2 worm cellular contexts compared by ENCODE assay signal in genomic region chrX:1322997-1323396, ce11.
A peak's percentile ranks its signal among the peaks of the same experiment; 100 is the strongest.
TF ChIP-seq lines count a peak whose summit lies in the region.

No protein-coding gene starts in this region.

TF ChIP-seq in whole organism, L1 larva, 84 proteins besides CTCF, POLR2A, EP300 and RAD21 (continued from another document):
- TF ChIP-seq rnt-1 (tag; optimal IDR thresholded peaks at IDR 0.05; lab: Kevin White, UChicago) = peak; percentile 27
- peak; percentile 34 for TF ChIP-seq egl-13 (tag; optimal IDR thresholded peaks at IDR 0.05; lab: Kevin White, UChicago)
- TF ChIP-seq mab-9 (GFP tag; IDR thresholded peaks at IDR 0.05; lab: Robert Waterston, UW) = peak; percentile 67
- peak; percentile 59 for TF ChIP-seq snpc-4 (tag; optimal IDR thresholded peaks at IDR 0.05; lab: Kevin White, UChicago)
- TF ChIP-seq unc-30 (tag; optimal IDR thresholded peaks at IDR 0.05; lab: Kevin White, UChicago) = no peak
- peak; percentile 93 for TF ChIP-seq snu-23 (GFP tag; optimal IDR thresholded peaks at IDR 0.05; lab: Kevin White, UChicago)
- no peak for TF ChIP-seq nhr-84 (tag; optimal IDR thresholded peaks at IDR 0.05; lab: Kevin White, UChicago)
- TF ChIP-seq pax-3 (tag; optimal IDR thresholded peaks at IDR 0.05; lab: Kevin White, UChicago) = peak; percentile 47
- TF ChIP-seq elt-2 (tag; optimal IDR thresholded peaks at IDR 0.05; lab: Kevin White, UChicago) = no peak
- TF ChIP-seq mdl-1 (tag; optimal IDR thresholded peaks at IDR 0.05; lab: Kevin White, UChicago) = peak; percentile 33 to 85
- peak; percentile 36 for TF ChIP-seq lin-39 (tag; optimal IDR thresholded peaks at IDR 0.05; lab: Kevin White, UChicago)
- TF ChIP-seq efl-1 (optimal IDR thresholded peaks at IDR 0.05; lab: Kevin White, UChicago) = peak; percentile 58 to 73
- peak in 1 of 2 experiments; percentile 86 for TF ChIP-seq efl-1 (GFP tag; optimal IDR thresholded peaks at IDR 0.05 in 1 of 2; lab: Kevin White, UChicago)
- TF ChIP-seq nhr-237 (tag; optimal IDR thresholded peaks at IDR 0.05; lab: Kevin White, UChicago) = peak; percentile 71
- TF ChIP-seq ceh-82 (tag; optimal IDR thresholded peaks at IDR 0.05; lab: Kevin White, UChicago) = peak; percentile 67 to 91 (median 76)
- TF ChIP-seq lin-35 (GFP tag; optimal IDR thresholded peaks at IDR 0.05; lab: Kevin White, UChicago) = peak; percentile 54 to 84

TF ChIP-seq in whole organism, young adult, 124 proteins besides CTCF, POLR2A, EP300 and RAD21 (continued from another document):
- TF ChIP-seq nhr-179 (tag; optimal IDR thresholded peaks at IDR 0.05; lab: Kevin White, UChicago) (no peak), lsl-1 (GFP tag; optimal IDR thresholded peaks at IDR 0.05; lab: Kevin White, UChicago) (no peak), attf-3 (GFP tag; conservative IDR thresholded peaks at IDR 0.05; lab: Robert Waterston, UW) (no peak), tbp1 (GFP tag; optimal IDR thresholded peaks at IDR 0.05; lab: Kevin White, UChicago) (peak; percentile 62), B0336.3 (GFP tag; IDR thresholded peaks at IDR 0.05; lab: Robert Waterston, UW) (peak; percentile 60), let-526 (GFP tag; IDR thresholded peaks at IDR 0.05; lab: Robert Waterston, UW) (no peak)
